Worm (Caenorhabditis elegans): ENCODE measurements around the gene T16G12.13.

The T16G12.13 gene

ce11 chrIII:10023452-10023851 is 37.2 kb upstream of the T16G12.13 start, which contains the start of gene ins-21 (continued):
- TF ChIP-seq zfh-2 (GFP tag; conservative IDR thresholded peaks at IDR 0.05) (no peak), F55B11.4 (tag; optimal IDR thresholded peaks at IDR 0.05; ENCODE audit: borderline replicate concordance, insufficient read depth) (no peak)

ce11 chrIII:10025989-10026388 is 34.7 kb upstream of the T16G12.13 start, which contains the start of gene ins-22:
ins-22 (plus strand) TSS chrIII:10026289.
- TF ChIP-seq ztf-6 (GFP tag; IDR thresholded peaks at IDR 0.05) (no peak), T26A5.8 (tag; optimal IDR thresholded peaks at IDR 0.05) (no peak), snpc-3.4 (tag; optimal IDR thresholded peaks at IDR 0.05) (no peak), nfyb-1 (GFP tag; IDR thresholded peaks at IDR 0.05) (no peak), egrh-3 (GFP tag; IDR thresholded peaks at IDR 0.05) (no peak), chd-7 (tag; optimal IDR thresholded peaks at IDR 0.05) (no peak), C06A6.2 (GFP tag; conservative IDR thresholded peaks at IDR 0.05) (no peak)

ce11 chrIII:10027947-10028346 is 32.7 kb upstream of the T16G12.13 start, which contains the start of gene ins-23:
ins-23 (plus strand) TSS chrIII:10028247.
- TF ChIP-seq F57C9.4 (tag; optimal IDR thresholded peaks at IDR 0.05), result no peak
- no peak for TF ChIP-seq Y67H2A.10 (GFP tag; conservative IDR thresholded peaks at IDR 0.05)
- no peak for TF ChIP-seq bed-2 (GFP tag; IDR thresholded peaks at IDR 0.05)
- TF ChIP-seq rcor-1 (GFP tag; IDR thresholded peaks at IDR 0.05), result no peak
- TF ChIP-seq ztf-28 (GFP tag; IDR thresholded peaks at IDR 0.05), result no peak
- no peak for TF ChIP-seq xnd-1 (tag; optimal IDR thresholded peaks at IDR 0.05)
- no peak for TF ChIP-seq B0019.2 (GFP tag; conservative IDR thresholded peaks at IDR 0.05)
- TF ChIP-seq ekl-4 (GFP tag; IDR thresholded peaks at IDR 0.05), result no peak
- TF ChIP-seq attf-5 (GFP tag; optimal IDR thresholded peaks at IDR 0.05), result no peak
- TF ChIP-seq sptf-2 (GFP tag; optimal IDR thresholded peaks at IDR 0.05), result no peak
- no peak for TF ChIP-seq sea-2 (GFP tag; IDR thresholded peaks at IDR 0.05)

- TF ChIP-seq F37B4.10 (GFP tag; IDR thresholded peaks at IDR 0.05), result no peak
- no peak for TF ChIP-seq madf-6 (GFP tag; IDR thresholded peaks at IDR 0.05)
- TF ChIP-seq F39B2.1 (GFP tag; IDR thresholded peaks at IDR 0.05), result no peak
- TF ChIP-seq akir-1 (GFP tag; optimal IDR thresholded peaks at IDR 0.05), result no peak
- TF ChIP-seq lin-54 (GFP tag; optimal IDR thresholded peaks at IDR 0.05), result no peak
- TF ChIP-seq nhr-80 (tag; optimal IDR thresholded peaks at IDR 0.05), result no peak
- no peak for TF ChIP-seq F33H1.4 (GFP tag; IDR thresholded peaks at IDR 0.05)
- no peak for TF ChIP-seq ztf-18 (tag; optimal IDR thresholded peaks at IDR 0.05)
- TF ChIP-seq lsy-27 (tag; optimal IDR thresholded peaks at IDR 0.05; ENCODE audit: borderline replicate concordance, insufficient read depth), result no peak
- no peak for TF ChIP-seq zim-3 (tag; optimal IDR thresholded peaks at IDR 0.05)
- TF ChIP-seq hmg-1.2 (GFP tag; IDR thresholded peaks at IDR 0.05), result no peak
- no peak for TF ChIP-seq sea-2 (GFP tag; IDR thresholded peaks at IDR 0.05)
These were observed 30.1 kb upstream of the T16G12.13 start, which contains the start of gene M04D8.4 for ce11 chrIII:10030549-10030948. M04D8.4 (minus strand) TSS chrIII:10030649.

ce11 chrIII:10033213-10033612 is 27.5 kb upstream of the T16G12.13 start, which contains the start of gene M04D8.5:
M04D8.5 (minus strand) TSS chrIII:10033313.
- no peak for TF ChIP-seq Y67H2A.10 (GFP tag; conservative IDR thresholded peaks at IDR 0.05)
- TF ChIP-seq ceh-79 (tag; optimal IDR thresholded peaks at IDR 0.05), result no peak
- no peak for TF ChIP-seq ztf-3 (GFP tag; optimal IDR thresholded peaks at IDR 0.05)
- no peak for TF ChIP-seq F57C9.4 (tag; optimal IDR thresholded peaks at IDR 0.05)
- TF ChIP-seq tlf-1 (GFP tag; optimal IDR thresholded peaks at IDR 0.05), result no peak
- TF ChIP-seq him-1 (tag; optimal IDR thresholded peaks at IDR 0.05), result no peak
- TF ChIP-seq akir-1 (GFP tag; optimal IDR thresholded peaks at IDR 0.05), result no peak
- no peak for TF ChIP-seq repo-1 (tag; optimal IDR thresholded peaks at IDR 0.05)
- no peak for TF ChIP-seq F37B4.10 (GFP tag; IDR thresholded peaks at IDR 0.05)
- TF ChIP-seq nfya-1 (tag; optimal IDR thresholded peaks at IDR 0.05; ENCODE audit: borderline replicate concordance, insufficient read depth), result no peak

Data from whole organism, young adult.